Worm (Caenorhabditis elegans): ENCODE data around the gene dmsr-14.

DNA sequence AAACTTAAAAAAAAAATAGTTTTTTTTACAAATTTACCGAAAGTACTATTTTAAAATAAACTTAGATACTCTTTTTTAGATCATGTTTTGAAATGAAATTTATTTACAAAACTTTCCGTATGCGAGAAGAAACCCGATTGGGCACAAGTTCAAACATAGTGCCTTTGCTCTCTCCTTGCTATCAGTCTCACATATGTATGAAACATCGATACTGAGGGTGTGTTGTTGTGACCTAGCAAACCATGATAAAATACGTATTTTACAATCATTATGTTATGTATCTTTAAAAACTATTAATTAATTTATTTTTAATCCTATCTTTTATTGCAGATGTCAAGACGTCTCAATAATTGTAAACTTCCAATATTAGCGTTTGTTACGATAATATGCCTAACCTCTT is 7.0 kb downstream of the dmsr-14 start:
- TF ChIP-seq ref-1 (GFP tag; conservative IDR thresholded peaks at IDR 0.05) = no peak
- no peak for TF ChIP-seq cog-1 (tag; optimal IDR thresholded peaks at IDR 0.05)
- no peak for TF ChIP-seq ztf-29 (GFP tag; IDR thresholded peaks at IDR 0.05)
